Fruit fly (Drosophila melanogaster) whole organism, wandering third instar larva: Measurements from ENCODE around the gene CG4596.
A peak's percentile ranks its signal among the peaks of the same experiment; 100 is the strongest.

Source experiments
- Abd-B ChIP-seq: fragments of >200 bp; optimal IDR thresholded peaks from 2 replicates; lab custom pipeline; 2017; ENCODE audit warnings: missing biosample characterization, missing genetic modification characterization
- CG32264 ChIP-seq: fragments of 200-800 bp; sonication (Bioruptor generic); optimal IDR thresholded peaks from 2 replicates; lab custom pipeline; 2016; ENCODE audit warnings: missing biosample characterization, missing genetic modification characterization
- CG9705 ChIP-seq: fragments of 200-800 bp; sonication (Bioruptor generic); optimal IDR thresholded peaks from 2 replicates; lab custom pipeline; 2018; ENCODE audit warnings: missing biosample characterization, mild to moderate bottlenecking, missing genetic modification characterization
- Dfd ChIP-seq: fragments of >200 bp; optimal IDR thresholded peaks from 2 replicates; lab custom pipeline; 2017; ENCODE audit warnings: missing biosample characterization, missing genetic modification characterization
- Dif ChIP-seq: fragments of 200-275, 200-300 bp; sonication (Bioruptor generic); optimal IDR thresholded peaks from 2 replicates; lab custom pipeline; 2018; ENCODE audit warnings: missing biosample characterization, missing genetic modification characterization; ENCODE audit not compliant: partially characterized antibody
- GATAd ChIP-seq: sonication (Bioruptor generic); optimal IDR thresholded peaks from 2 replicates; lab custom pipeline; 2016; ENCODE audit warnings: missing biosample characterization, missing genetic modification characterization
- HLH106 ChIP-seq: fragments of 200-800 bp; optimal IDR thresholded peaks from 3 replicates; lab custom pipeline; 2019; ENCODE audit warnings: missing biosample characterization, mild to moderate bottlenecking, missing genetic modification characterization, moderate library complexity
- Hnf4 ChIP-seq: fragments of 200-800 bp; sonication (Bioruptor generic); optimal IDR thresholded peaks from 2 replicates; lab custom pipeline; 2016; ENCODE audit warnings: missing biosample characterization, mild to moderate bottlenecking, missing genetic modification characterization
- Hr78 ChIP-seq: fragments of >200 bp; optimal IDR thresholded peaks from 2 replicates; lab custom pipeline; 2017; ENCODE audit warnings: missing biosample characterization, missing genetic modification characterization
- Hr83 ChIP-seq: fragments of 200-300 bp; sonication (Bioruptor generic); optimal IDR thresholded peaks from 2 replicates; lab custom pipeline; 2016; ENCODE audit warnings: missing biosample characterization, mild to moderate bottlenecking, missing genetic modification characterization, moderate library complexity; ENCODE audit not compliant: poor library complexity, severe bottlenecking
- Jra ChIP-seq: sonication (Bioruptor generic); optimal IDR thresholded peaks from 2 replicates; lab custom pipeline; 2016; ENCODE audit warnings: missing biosample characterization, missing genetic modification characterization
- Mio ChIP-seq: sonication (Bioruptor generic); optimal IDR thresholded peaks from 2 replicates; lab custom pipeline; 2016; ENCODE audit warnings: missing biosample characterization, missing genetic modification characterization
- Myc ChIP-seq: fragments of >200 bp; optimal IDR thresholded peaks from 2 replicates; lab custom pipeline; 2017
- N ChIP-seq: fragments of >200 bp; optimal IDR thresholded peaks from 2 replicates; lab custom pipeline; 2018; ENCODE audit warnings: missing biosample characterization, missing external identifiers, missing genetic modification characterization
- OdsH ChIP-seq: fragments of 200-800 bp; sonication (Bioruptor generic); optimal IDR thresholded peaks from 2 replicates; lab custom pipeline; 2016; ENCODE audit warnings: missing biosample characterization, mild to moderate bottlenecking, missing genetic modification characterization
- Rel ChIP-seq, 2 experiments: fragments of 200-800 bp; sonication (Bioruptor generic) in 1 of 2; optimal IDR thresholded peaks; 2 replicates in 1 of 2; 3 replicates in 1 of 2; lab custom pipeline; 2016 to 2019; ENCODE audit warnings: mild to moderate bottlenecking in 2 of 2, missing biosample characterization in 2 of 2, missing genetic modification characterization in 2 of 2, moderate library complexity in 1 of 2
- Sp1 ChIP-seq: fragments of 200-800 bp; sonication (Bioruptor generic); optimal IDR thresholded peaks from 3 replicates; lab custom pipeline; 2019; ENCODE audit warnings: missing biosample characterization, mild to moderate bottlenecking, missing genetic modification characterization, moderate library complexity
- Vsx2 ChIP-seq: fragments of 200-300, 225-300 bp; sonication (Bioruptor generic); optimal IDR thresholded peaks from 2 replicates; lab custom pipeline; 2018; ENCODE audit warnings: missing biosample characterization, missing genetic modification characterization; ENCODE audit not compliant: partially characterized antibody
- br ChIP-seq: fragments of 200-800 bp; sonication (Bioruptor generic); optimal IDR thresholded peaks from 2 replicates; lab custom pipeline; 2016; ENCODE audit warnings: missing biosample characterization, missing genetic modification characterization
- brk ChIP-seq: fragments of 200-800 bp; sonication (Bioruptor generic); optimal IDR thresholded peaks from 2 replicates; lab custom pipeline; 2016; ENCODE audit warnings: missing biosample characterization, mild to moderate bottlenecking, missing genetic modification characterization
- dl ChIP-seq, 2 experiments: fragments of 175-275, 200-275 bp in 1 of 2; fragments of 200-275 bp in 1 of 2; sonication (Bioruptor generic); optimal IDR thresholded peaks; lab custom pipeline; 2018; ENCODE audit warnings: mild to moderate bottlenecking in 2 of 2, missing biosample characterization in 2 of 2, missing genetic modification characterization in 2 of 2, moderate library complexity in 2 of 2; ENCODE audit not compliant: partially characterized antibody in 2 of 2, insufficient read depth in 1 of 2
- dmrt93B ChIP-seq: fragments of 200-800 bp; sonication (Bioruptor generic); optimal IDR thresholded peaks from 2 replicates; lab custom pipeline; 2018; ENCODE audit warnings: missing biosample characterization, mild to moderate bottlenecking, missing genetic modification characterization
- dsf ChIP-seq: sonication (Bioruptor generic); optimal IDR thresholded peaks from 2 replicates; lab custom pipeline; 2016; ENCODE audit warnings: missing biosample characterization, missing genetic modification characterization, borderline replicate concordance
- ey ChIP-seq: fragments of 200-800 bp; sonication (Bioruptor generic); optimal IDR thresholded peaks from 2 replicates; lab custom pipeline; 2016; ENCODE audit warnings: missing biosample characterization, missing genetic modification characterization
- foxo ChIP-seq, 2 experiments: fragments of 200-800 bp; sonication (Bioruptor generic); optimal IDR thresholded peaks; 2 replicates in 1 of 2; 3 replicates in 1 of 2; lab custom pipeline; 2016 to 2017; ENCODE audit warnings: missing biosample characterization in 2 of 2, missing genetic modification characterization in 2 of 2
- fru ChIP-seq: fragments of 200-800 bp; sonication (Bioruptor generic); optimal IDR thresholded peaks from 3 replicates; lab custom pipeline; 2016; ENCODE audit warnings: missing biosample characterization, mild to moderate bottlenecking, missing genetic modification characterization
- h ChIP-seq: fragments of 200-800 bp; sonication (Bioruptor generic); optimal IDR thresholded peaks from 3 replicates; lab custom pipeline; 2016; ENCODE audit warnings: missing biosample characterization, mild to moderate bottlenecking, missing genetic modification characterization
- lola ChIP-seq: fragments of >200 bp; optimal IDR thresholded peaks from 2 replicates; lab custom pipeline; 2017; ENCODE audit warnings: missing biosample characterization, missing genetic modification characterization
- pan ChIP-seq: fragments of >200 bp; optimal IDR thresholded peaks from 2 replicates; lab custom pipeline; 2017
- psq ChIP-seq: fragments of 200-800 bp; sonication (Bioruptor generic); optimal IDR thresholded peaks from 3 replicates; lab custom pipeline; 2017; ENCODE audit warnings: missing biosample characterization, mild to moderate bottlenecking, missing genetic modification characterization, moderate library complexity
- rgr ChIP-seq: fragments of 200-800 bp; sonication (Bioruptor generic); optimal IDR thresholded peaks from 3 replicates; lab custom pipeline; 2016; ENCODE audit warnings: missing biosample characterization, mild to moderate bottlenecking, missing genetic modification characterization
- sage ChIP-seq: fragments of 200-800 bp; sonication (Bioruptor generic); optimal IDR thresholded peaks from 2 replicates; lab custom pipeline; 2016; ENCODE audit warnings: missing biosample characterization, mild to moderate bottlenecking, missing genetic modification characterization
- sv ChIP-seq: fragments of 200-800 bp; sonication (Bioruptor generic); optimal IDR thresholded peaks from 3 replicates; lab custom pipeline; 2016; ENCODE audit warnings: missing biosample characterization, missing genetic modification characterization
- tai ChIP-seq: sonication (Bioruptor generic); optimal IDR thresholded peaks from 2 replicates; lab custom pipeline; 2016; ENCODE audit warnings: missing biosample characterization, missing genetic modification characterization
- woc ChIP-seq: sonication (Bioruptor generic); optimal IDR thresholded peaks from 2 replicates; lab custom pipeline; 2016; ENCODE audit warnings: missing biosample characterization, mild to moderate bottlenecking, missing genetic modification characterization

Gene CG4596

dm6 chr3R:10886462-10887315, 13.9 kb downstream of the CG4596 start (continued):
- peak; percentile 71 for TF ChIP-seq CG32264 (GFP tag; lab: Kevin White, UChicago)
- peak; percentile 69 for TF ChIP-seq Dif
- TF ChIP-seq Sp1 = peak; percentile 94
- TF ChIP-seq h (GFP tag; lab: Kevin White, UChicago) = peak; percentile 96
- no peak for TF ChIP-seq Myc (lab: Kevin White, UChicago)
- TF ChIP-seq OdsH (GFP tag; lab: Kevin White, UChicago) = peak; percentile 96
- peak; percentile 93 for TF ChIP-seq br (GFP tag; lab: Kevin White, UChicago)

DNA sequence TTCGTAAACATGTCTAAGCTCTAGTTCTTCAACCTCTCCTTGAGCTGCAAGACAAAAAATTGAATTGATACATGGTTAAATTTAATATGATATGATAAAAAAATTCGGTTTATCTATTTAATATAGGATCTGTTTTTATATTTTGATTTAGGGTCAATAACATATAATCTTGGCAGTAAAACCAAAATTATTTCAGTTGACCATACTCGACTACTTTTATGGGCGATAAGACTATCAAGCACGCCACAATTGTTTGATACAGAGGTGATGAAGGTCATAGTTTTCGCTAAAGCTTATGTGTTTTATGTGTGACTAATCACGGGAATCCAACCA, 15.4 kb downstream of the CG4596 start:
- TF ChIP-seq br (GFP tag; lab: Kevin White, UChicago) = no peak
- no peak for TF ChIP-seq Hr83 (GFP tag; lab: Kevin White, UChicago)
- TF ChIP-seq pan (lab: Kevin White, UChicago) = no peak
- no peak for TF ChIP-seq dmrt93B (GFP tag; lab: Kevin White, UChicago)
- TF ChIP-seq h (GFP tag; lab: Kevin White, UChicago) = no peak
- TF ChIP-seq brk (GFP tag; lab: Kevin White, UChicago) = no peak
- TF ChIP-seq HLH106 (tag; lab: Kevin White, UChicago) = no peak
- no peak for TF ChIP-seq CG9705
- no peak for TF ChIP-seq sage (GFP tag; lab: Kevin White, UChicago)
- TF ChIP-seq Myc (lab: Kevin White, UChicago) = no peak
- TF ChIP-seq OdsH (GFP tag; lab: Kevin White, UChicago) = no peak
- TF ChIP-seq rgr (GFP tag; lab: Kevin White, UChicago) = no peak
- TF ChIP-seq lola (GFP tag; lab: Kevin White, UChicago) = no peak
- TF ChIP-seq CG32264 (GFP tag; lab: Kevin White, UChicago) = no peak

DNA sequence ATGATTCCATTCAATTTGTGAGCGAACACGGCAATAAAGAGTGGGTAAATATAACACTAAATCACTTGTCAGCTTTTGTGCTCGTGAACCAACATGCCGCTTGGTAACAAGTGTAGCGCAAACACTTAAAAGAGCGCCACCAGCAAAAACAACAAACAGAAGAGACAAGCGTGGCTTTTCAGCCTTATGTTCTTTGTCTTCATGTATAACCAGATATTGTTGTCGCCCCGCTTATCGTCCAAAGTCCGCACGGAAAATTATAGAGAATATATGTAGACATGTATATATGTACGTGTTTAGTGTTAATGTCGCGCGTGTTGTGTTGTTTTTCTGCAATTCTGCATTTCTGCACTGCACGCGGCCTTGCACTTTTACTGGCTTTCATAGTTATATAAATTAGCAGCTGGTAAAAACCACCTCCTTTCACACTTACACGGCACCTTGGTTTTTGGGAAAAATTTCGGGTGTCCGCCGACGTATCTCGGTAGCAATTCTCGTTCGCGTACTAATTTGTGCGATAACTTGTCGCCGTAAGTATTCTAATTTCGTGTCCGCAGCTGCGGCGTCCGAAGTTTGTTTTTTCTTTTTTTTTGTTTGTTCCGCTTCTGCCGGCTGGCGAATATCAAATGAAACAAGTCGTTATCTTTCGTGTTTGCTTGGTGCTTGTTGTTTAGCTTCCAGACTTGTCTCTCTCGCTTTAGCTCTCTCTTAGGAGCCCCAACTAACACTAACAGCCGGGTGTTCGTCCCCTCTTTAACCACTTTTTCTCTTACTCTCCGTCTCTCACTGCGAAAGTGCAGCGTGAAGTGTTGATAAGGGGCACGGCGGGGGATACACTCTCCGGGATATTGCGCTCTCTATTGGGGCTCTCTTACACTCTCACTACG, 16.0 kb downstream of the CG4596 start:
- TF ChIP-seq woc (GFP tag; lab: Kevin White, UChicago) (peak; percentile 40), CG32264 (GFP tag; lab: Kevin White, UChicago) (no peak), dsf (GFP tag; lab: Kevin White, UChicago) (no peak), rgr (GFP tag; lab: Kevin White, UChicago) (peak; percentile 13), Jra (GFP tag; lab: Kevin White, UChicago) (no peak), sv (GFP tag; lab: Kevin White, UChicago) (peak; percentile 19), Dfd (GFP tag; lab: Kevin White, UChicago) (no peak), Mio (GFP tag; lab: Kevin White, UChicago) (no peak), GATAd (GFP tag; lab: Kevin White, UChicago) (no peak), lola (GFP tag; lab: Kevin White, UChicago) (no peak), HLH106 (tag; lab: Kevin White, UChicago) (peak; percentile 43), N (no peak), Dif (peak; percentile 98), dl (GFP tag; optimal IDR thresholded peaks at IDR 0.05; lab: Kevin White, UChicago; ENCODE audit: insufficient read depth in 1 of 2, partially characterized antibody in 2 of 2) (peak; percentile 92 to 97), sage (GFP tag; lab: Kevin White, UChicago) (peak; percentile 17), brk (GFP tag; lab: Kevin White, UChicago) (no peak), br (GFP tag; lab: Kevin White, UChicago) (peak; percentile 32), Hr78 (GFP tag; lab: Kevin White, UChicago) (no peak), foxo (GFP tag; optimal IDR thresholded peaks at IDR 0.05; lab: Kevin White, UChicago) (peak in 1 of 2 experiments; percentile 41), Rel (GFP tag; optimal IDR thresholded peaks at IDR 0.05; lab: Kevin White, UChicago) (no peak), Rel (tag; optimal IDR thresholded peaks at IDR 0.05; lab: Kevin White, UChicago) (peak; percentile 11), Myc (lab: Kevin White, UChicago) (no peak), h (GFP tag; lab: Kevin White, UChicago) (peak; percentile 46), fru (GFP tag; lab: Kevin White, UChicago) (no peak), Abd-B (GFP tag; lab: Kevin White, UChicago) (no peak), CG9705 (no peak), Vsx2 (GFP tag; lab: Kevin White, UChicago) (peak; percentile 92), OdsH (GFP tag; lab: Kevin White, UChicago) (peak; percentile 42), Hnf4 (GFP tag; lab: Kevin White, UChicago) (peak; percentile 20), ey (GFP tag; lab: Kevin White, UChicago) (no peak), pan (lab: Kevin White, UChicago) (no peak), dmrt93B (GFP tag; lab: Kevin White, UChicago) (no peak), Sp1 (peak; percentile 36), tai (no peak), Hr83 (GFP tag; lab: Kevin White, UChicago) (no peak), psq (GFP tag; lab: Kevin White, UChicago) (peak; percentile 60)
